Worm (Caenorhabditis elegans) whole organism, L4/young adult: Measurements from ENCODE around the gene ZK546.4.

Source experiments
- W03F9.2 ChIP-seq: fragments of 150-350 bp; optimal IDR thresholded peaks from 2 replicates; lab custom pipeline; 2014; ENCODE audit warnings: missing biosample characterization, missing genetic modification characterization
- dao-5 ChIP-seq: sonication (generic microtip); optimal IDR thresholded peaks from 2 replicates; lab custom pipeline; 2016; ENCODE audit warnings: missing genotype, missing genetic modification characterization, moderate library complexity, missing compliant biosample characterization
- him-1 ChIP-seq: sonication (generic microtip); optimal IDR thresholded peaks from 2 replicates; lab custom pipeline; 2016; ENCODE audit warnings: missing genotype, missing genetic modification reagents, missing genetic modification characterization, missing compliant biosample characterization

ce11 chrII:4941541-4942206 is 3.8 kb downstream of the ZK546.4 start, which contains the start of gene ZK546.19:
- TF ChIP-seq him-1 (tag; lab: Kevin White, UChicago), result no peak
- TF ChIP-seq W03F9.2 (tag; lab: Kevin White, UChicago), result no peak
- TF ChIP-seq dao-5 (tag; lab: Kevin White, UChicago), result no peak
